Worm (Caenorhabditis elegans): ENCODE data around the gene K09H11.6.

DNA sequence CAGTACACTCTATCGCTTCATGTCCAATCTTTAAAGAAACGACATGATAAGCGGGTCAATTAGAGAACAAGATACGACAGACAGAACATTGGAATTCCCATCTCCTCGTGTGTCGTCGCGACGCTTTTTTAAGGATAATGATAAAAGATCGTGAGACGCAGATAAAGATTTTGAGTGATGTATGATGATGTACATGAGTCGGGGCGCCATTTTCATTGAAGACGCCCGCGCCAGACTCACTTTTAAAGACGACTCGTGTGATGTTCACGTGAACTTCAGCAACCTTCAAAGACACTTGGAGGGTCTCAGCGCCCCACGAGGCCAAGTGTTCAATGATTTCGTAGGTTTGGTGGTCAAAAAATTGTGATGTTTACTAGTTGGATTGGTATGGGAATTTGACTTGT lies 32.3 kb upstream of the K09H11.6 start:
- TF ChIP-seq repo-1 (tag; optimal IDR thresholded peaks at IDR 0.05) = no peak
- no peak for TF ChIP-seq T07F8.4 (tag; optimal IDR thresholded peaks at IDR 0.05)
- no peak for TF ChIP-seq ama-1 (optimal IDR thresholded peaks at IDR 0.05)
- no peak for TF ChIP-seq ama-1 (GFP tag; optimal IDR thresholded peaks at IDR 0.05)
- TF ChIP-seq D2030.7 (GFP tag; IDR thresholded peaks at IDR 0.05) = no peak
- no peak for TF ChIP-seq cebp-1 (GFP tag; IDR thresholded peaks at IDR 0.05)
- TF ChIP-seq cebp-1 (tag; optimal IDR thresholded peaks at IDR 0.05) = no peak
- TF ChIP-seq lir-1 (GFP tag; conservative IDR thresholded peaks at IDR 0.05) = no peak
- no peak for TF ChIP-seq tbx-9 (tag; optimal IDR thresholded peaks at IDR 0.05; ENCODE audit: borderline replicate concordance)
- no peak for TF ChIP-seq F52B5.7 (tag; optimal IDR thresholded peaks at IDR 0.05)
- TF ChIP-seq unc-62 (GFP tag; optimal IDR thresholded peaks at IDR 0.05) = no peak
- TF ChIP-seq snpc-4 (GFP tag; optimal IDR thresholded peaks at IDR 0.05) = no peak
- TF ChIP-seq snpc-4 (tag; optimal IDR thresholded peaks at IDR 0.05) = no peak
- no peak for TF ChIP-seq akir-1 (GFP tag; optimal IDR thresholded peaks at IDR 0.05)
- TF ChIP-seq nhr-90 (tag; optimal IDR thresholded peaks at IDR 0.05) = no peak
